Worm (Caenorhabditis elegans) whole organism, L4 larva: ENCODE data around the gene cni-1.
A peak's percentile ranks its signal among the peaks of the same experiment; 100 is the strongest.
"Not testable (repeated sequence)": the region's sequence is repeated elsewhere in the genome, so short reads cannot be mapped to it uniquely, and the experiment has no call there.

Experiments
- D1046.2 ChIP-seq: fragments of 200-800 bp; sonication (Bioruptor generic); IDR thresholded peaks from 2 replicates; pipeline ENCODE4 v1.3.6; 2022; ENCODE audit warnings: missing genetic modification characterization, missing compliant biosample characterization
- F44E2.7 ChIP-seq: fragments of 200-800 bp; sonication (Bioruptor generic); IDR thresholded peaks from 2 replicates; pipeline ENCODE4 v2.1.2; 2022; ENCODE audit warnings: missing genetic modification characterization, missing compliant biosample characterization
- F49E8.2 ChIP-seq: sonication (generic microtip); optimal IDR thresholded peaks from 2 replicates; lab custom pipeline; 2016; ENCODE audit warnings: missing compliant biosample characterization, mild to moderate bottlenecking, missing genetic modification characterization, borderline replicate concordance
- Y48G9A.11 ChIP-seq: fragments of 200-800 bp; sonication (Bioruptor generic); IDR thresholded peaks from 2 replicates; pipeline ENCODE4 v1.3.6; 2022; ENCODE audit warnings: missing genetic modification reagents, missing genetic modification characterization, missing compliant biosample characterization
- Y5F2A.4 ChIP-seq: fragments of 200-800 bp; sonication (Bioruptor generic); optimal IDR thresholded peaks from 2 replicates; lab custom pipeline; 2018; ENCODE audit warnings: mild to moderate bottlenecking, missing genetic modification characterization, missing compliant biosample characterization
- aha-1 ChIP-seq: fragments of 150-350 bp; peaks from one replicate; lab custom pipeline; 2014; ENCODE audit warnings: missing biosample characterization, missing genetic modification characterization
- attf-4 ChIP-seq: sonication (generic microtip); optimal IDR thresholded peaks from 3 replicates; lab custom pipeline; 2017; ENCODE audit warnings: missing biosample characterization, missing genetic modification characterization
- ceh-20 ChIP-seq: fragments of 200-800 bp; sonication (Bioruptor generic); IDR thresholded peaks from 2 replicates; pipeline ENCODE4 v1.3.6; 2022; ENCODE audit warnings: missing genetic modification reagents, missing genetic modification characterization, missing compliant biosample characterization
- ceh-44 ChIP-seq: fragments of 200-800 bp; sonication (Bioruptor generic); IDR thresholded peaks from 2 replicates; pipeline ENCODE4 v1.3.6; 2022; ENCODE audit warnings: missing genetic modification reagents, missing genetic modification characterization, missing compliant biosample characterization
- cey-2 ChIP-seq: sonication (generic microtip); optimal IDR thresholded peaks from 3 replicates; lab custom pipeline; 2017; ENCODE audit warnings: missing genetic modification characterization, mild to moderate bottlenecking, missing compliant biosample characterization, antibody characterized with exemption, borderline replicate concordance; ENCODE audit not compliant: insufficient read depth
- daf-19 ChIP-seq: fragments of 200-800 bp; sonication (Bioruptor generic); conservative IDR thresholded peaks from 2 replicates; pipeline ENCODE4 v1.3.6; 2022; ENCODE audit warnings: missing genetic modification characterization, missing compliant biosample characterization
- duxl-1 ChIP-seq: sonication (generic microtip); optimal IDR thresholded peaks from 2 replicates; lab custom pipeline; 2016; ENCODE audit warnings: mild to moderate bottlenecking, missing genetic modification characterization, moderate library complexity, missing compliant biosample characterization; ENCODE audit not compliant: poor library complexity
- fkh-10 ChIP-seq: fragments of 150-350 bp; optimal IDR thresholded peaks from 2 replicates; lab custom pipeline; 2014; ENCODE audit warnings: missing biosample characterization, missing genetic modification reagents, missing genetic modification characterization
- hlh-11 ChIP-seq: fragments of 200-800 bp; sonication (Bioruptor generic); optimal IDR thresholded peaks from 2 replicates; lab custom pipeline; 2018; ENCODE audit warnings: mild to moderate bottlenecking, missing genetic modification characterization, missing compliant biosample characterization
- lin-15B ChIP-seq: fragments of 150-350 bp; sonication (generic microtip); optimal IDR thresholded peaks from 3 replicates; lab custom pipeline; 2014; ENCODE audit warnings: missing biosample characterization, missing genetic modification characterization
- lin-29 ChIP-seq: fragments of 200-800 bp; sonication (Bioruptor generic); IDR thresholded peaks from 2 replicates; pipeline ENCODE4 v1.3.6; 2022; ENCODE audit warnings: missing genetic modification reagents, missing genetic modification characterization, missing compliant biosample characterization
- lin-38 ChIP-seq: fragments of 200-800 bp; sonication (Bioruptor generic); IDR thresholded peaks from 2 replicates; pipeline ENCODE4 v1.3.6; 2022; ENCODE audit warnings: missing genetic modification reagents, missing genetic modification characterization, missing compliant biosample characterization
- lin-39 ChIP-seq: fragments of 150-350 bp; optimal IDR thresholded peaks from 2 replicates; lab custom pipeline; 2014; ENCODE audit warnings: missing biosample characterization, missing genetic modification reagents, missing genetic modification characterization
- lsy-2 ChIP-seq, 2 experiments: fragments of 150-350 bp in 1 of 2; sonication (generic microtip) in 1 of 2; optimal IDR thresholded peaks; 2 replicates each; lab custom pipeline; 2014 to 2017; ENCODE audit warnings: missing biosample characterization in 2 of 2, missing genetic modification characterization in 2 of 2
- madf-9 ChIP-seq: fragments of 200-800 bp; sonication (Bioruptor generic); conservative IDR thresholded peaks from 2 replicates; pipeline ENCODE4 v1.3.6; 2022; ENCODE audit warnings: missing genetic modification reagents, missing genetic modification characterization, missing compliant biosample characterization
- mdl-1 ChIP-seq, 2 experiments: fragments of 150-350 bp in 1 of 2; sonication (generic microtip) in 1 of 2; optimal IDR thresholded peaks; 2 replicates each; lab custom pipeline; 2014 to 2017; ENCODE audit warnings: missing biosample characterization in 2 of 2, missing genetic modification characterization in 2 of 2
- mdt-29 ChIP-seq: fragments of 200-800 bp; sonication (Bioruptor generic); IDR thresholded peaks from 2 replicates; pipeline ENCODE4 v1.3.6; 2022; ENCODE audit warnings: missing genetic modification reagents, missing genetic modification characterization, missing compliant biosample characterization
- mes-2 ChIP-seq: sonication (generic microtip); optimal IDR thresholded peaks from 2 replicates; lab custom pipeline; 2016; ENCODE audit warnings: missing genotype, mild to moderate bottlenecking, missing genetic modification characterization, missing compliant biosample characterization; ENCODE audit not compliant: poor library complexity, severe bottlenecking
- mxl-2 ChIP-seq: fragments of 200-800 bp; sonication (Bioruptor generic); conservative IDR thresholded peaks from 2 replicates; pipeline ENCODE4 v1.3.6; 2022; ENCODE audit warnings: missing genetic modification reagents, missing genetic modification characterization, missing compliant biosample characterization
- nhr-102 ChIP-seq: sonication (generic microtip); optimal IDR thresholded peaks from 2 replicates; lab custom pipeline; 2016; ENCODE audit warnings: mild to moderate bottlenecking, missing genetic modification characterization, moderate library complexity, missing compliant biosample characterization
- nhr-28 ChIP-seq: fragments of 150-350 bp; optimal IDR thresholded peaks from 2 replicates; lab custom pipeline; 2014; ENCODE audit warnings: missing biosample characterization, missing genetic modification characterization
- php-3 ChIP-seq: fragments of 200-800 bp; sonication (Bioruptor generic); IDR thresholded peaks from 2 replicates; pipeline ENCODE4 v1.3.6; 2022; ENCODE audit warnings: missing genetic modification reagents, missing genetic modification characterization, missing compliant biosample characterization
- rbr-2 ChIP-seq: sonication (generic microtip); optimal IDR thresholded peaks from 2 replicates; lab custom pipeline; 2016; ENCODE audit warnings: missing genotype, missing genetic modification characterization, missing compliant biosample characterization
- saeg-2 ChIP-seq: fragments of 200-800 bp; sonication (Bioruptor generic); IDR thresholded peaks from 2 replicates; pipeline ENCODE4 v1.3.6; 2022; ENCODE audit warnings: missing genetic modification reagents, missing genetic modification characterization, missing compliant biosample characterization
- skn-1 ChIP-seq: fragments of 150-350 bp; optimal IDR thresholded peaks from 2 replicates; lab custom pipeline; 2014; ENCODE audit warnings: missing biosample characterization, missing genetic modification characterization
- unc-130 ChIP-seq: sonication (generic microtip); optimal IDR thresholded peaks from 2 replicates; lab custom pipeline; 2016; ENCODE audit warnings: missing genetic modification reagents, missing genetic modification characterization, missing compliant biosample characterization
- unc-39 ChIP-seq: sonication (generic microtip); optimal IDR thresholded peaks from 2 replicates; lab custom pipeline; 2017; ENCODE audit warnings: missing biosample characterization, missing genetic modification characterization
- vab-7 ChIP-seq: fragments of 200-800 bp; sonication (Bioruptor generic); IDR thresholded peaks from 2 replicates; pipeline ENCODE4 v1.3.6; 2022; ENCODE audit warnings: missing genetic modification reagents, missing genetic modification characterization, missing compliant biosample characterization
- zfp-3 ChIP-seq: fragments of 200-800 bp; sonication (Bioruptor generic); conservative IDR thresholded peaks from 2 replicates; pipeline ENCODE4 v1.3.6; 2022; ENCODE audit warnings: missing genetic modification reagents, missing genetic modification characterization, missing compliant biosample characterization
- zip-11 ChIP-seq: fragments of 200-800 bp; sonication (Bioruptor generic); IDR thresholded peaks from 2 replicates; pipeline ENCODE4 v1.3.6; 2022; ENCODE audit warnings: missing genetic modification characterization, missing compliant biosample characterization
- zip-2 ChIP-seq: fragments of 150-350 bp; optimal IDR thresholded peaks from 2 replicates; lab custom pipeline; 2014; ENCODE audit warnings: missing biosample characterization, missing genetic modification characterization

cni-1 gene

DNA sequence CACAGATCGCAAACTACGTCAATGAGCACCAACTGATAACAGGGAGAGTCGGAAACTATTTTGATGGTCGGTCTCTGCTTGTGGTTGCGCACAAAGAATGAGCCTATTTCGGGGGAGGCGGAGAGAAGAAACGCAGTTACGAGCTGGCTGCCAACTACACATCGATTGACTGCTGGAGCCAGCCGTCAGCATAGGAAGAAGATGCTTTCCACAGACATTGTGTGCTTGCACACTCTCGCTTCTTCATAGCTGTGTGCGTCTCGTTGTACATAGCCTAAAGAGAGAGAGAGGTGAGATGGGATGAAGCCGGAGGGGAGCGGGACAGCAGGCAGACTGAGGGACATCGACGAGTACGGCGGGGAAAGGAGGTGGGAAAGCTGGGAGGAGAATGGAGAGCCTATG, 49.7 kb upstream of the cni-1 start (continued):
- TF ChIP-seq mxl-2 (GFP tag; lab: Robert Waterston, UW) (0 out of 2 replicates have a peak, but pooled peaks have one; percentile 16), mes-2 (peak; percentile 52), mdt-29 (GFP tag; lab: Robert Waterston, UW) (peak; percentile 49; the same call in 1 of the 2 replicates), lin-38 (GFP tag; lab: Robert Waterston, UW) (peak; percentile 28; the same call in 1 of the 2 replicates), lin-39 (tag; lab: Kevin White, UChicago) (no peak), D1046.2 (GFP tag; lab: Robert Waterston, UW) (no peak), saeg-2 (GFP tag; lab: Robert Waterston, UW) (no peak)

DNA sequence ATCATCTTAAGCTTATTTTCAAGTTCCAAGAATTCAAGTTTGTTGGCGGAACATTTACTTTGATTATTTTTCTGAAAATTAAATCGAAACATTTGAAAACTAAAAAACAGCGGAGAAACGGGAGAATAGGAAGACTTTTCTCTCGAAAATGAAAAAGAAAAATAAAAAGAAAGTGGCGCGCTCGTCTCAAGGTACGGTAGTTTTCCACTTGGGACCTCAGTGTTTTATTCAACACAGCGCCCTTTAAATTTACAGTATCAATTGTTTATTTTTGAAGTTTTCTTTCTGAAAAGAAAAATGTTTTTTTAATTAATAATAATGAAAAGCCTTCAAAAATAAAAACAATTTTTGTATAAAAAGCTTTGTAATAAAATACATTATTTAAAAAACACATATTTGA, 48.6 kb upstream of the cni-1 start:
- TF ChIP-seq nhr-28, result no peak
- TF ChIP-seq lin-15B (tag; lab: Kevin White, UChicago), result no peak
- no peak for TF ChIP-seq vab-7 (GFP tag; lab: Robert Waterston, UW)
- no peak for TF ChIP-seq daf-19 (GFP tag; lab: Robert Waterston, UW)
- no peak for TF ChIP-seq attf-4 (tag; lab: Kevin White, UChicago)
- TF ChIP-seq unc-130 (GFP tag; lab: Kevin White, UChicago), result peak; percentile 68
- TF ChIP-seq F49E8.2, result peak; percentile 11
- TF ChIP-seq duxl-1 (tag; lab: Kevin White, UChicago), result no peak
- TF ChIP-seq ceh-44, result no peak
- no peak for TF ChIP-seq skn-1 (tag; lab: Kevin White, UChicago)

DNA sequence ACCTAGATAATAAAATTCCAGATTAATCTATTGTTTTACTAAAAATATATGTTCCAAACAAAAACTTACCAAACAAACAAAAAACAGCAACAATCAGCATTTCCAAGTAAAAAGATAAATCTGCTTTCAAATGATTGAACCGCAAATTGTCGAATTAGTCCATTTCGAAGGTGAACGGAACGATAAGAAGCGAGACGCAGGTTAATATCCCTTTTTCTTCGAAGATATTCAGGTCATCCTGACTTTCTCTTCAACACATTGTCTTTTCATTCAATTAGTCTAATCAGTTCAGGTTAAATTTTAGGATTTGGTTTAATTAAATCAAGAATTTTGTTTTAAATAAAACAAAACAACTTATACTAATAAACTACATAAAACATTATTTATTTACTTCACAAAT, 46.8 kb upstream of the cni-1 start, which contains the start of gene B0365.9:
B0365.9 (minus strand) TSS at position 186 of the 400 bp plus-strand sequence.
- no peak for TF ChIP-seq zfp-3
- TF ChIP-seq attf-4 (tag; lab: Kevin White, UChicago), result no peak
- no peak for TF ChIP-seq zip-11 (GFP tag; lab: Robert Waterston, UW)
- TF ChIP-seq ceh-20 (GFP tag; lab: Robert Waterston, UW), result no peak
- TF ChIP-seq zip-2 (tag; lab: Kevin White, UChicago), result no peak
- TF ChIP-seq unc-39 (tag; lab: Kevin White, UChicago), result no peak
- TF ChIP-seq php-3 (GFP tag; lab: Robert Waterston, UW), result no peak
- TF ChIP-seq aha-1 (tag; lab: Kevin White, UChicago), result no peak
- no peak for TF ChIP-seq lin-15B (tag; lab: Kevin White, UChicago)
- TF ChIP-seq cey-2 (tag; lab: Kevin White, UChicago), result no peak
- no peak for TF ChIP-seq fkh-10 (GFP tag; lab: Kevin White, UChicago)
- TF ChIP-seq Y48G9A.11 (GFP tag; lab: Robert Waterston, UW), result no peak
- TF ChIP-seq madf-9 (GFP tag; lab: Robert Waterston, UW), result no peak
- no peak for TF ChIP-seq F44E2.7 (GFP tag; lab: Robert Waterston, UW)
- TF ChIP-seq hlh-11, result no peak
- TF ChIP-seq nhr-102 (tag; lab: Kevin White, UChicago), result no peak
- TF ChIP-seq Y5F2A.4 (GFP tag; lab: Kevin White, UChicago), result no peak
- no peak for TF ChIP-seq lsy-2 (tag; optimal IDR thresholded peaks at IDR 0.05; lab: Kevin White, UChicago)
- no peak for TF ChIP-seq mdt-29 (GFP tag; lab: Robert Waterston, UW)

DNA sequence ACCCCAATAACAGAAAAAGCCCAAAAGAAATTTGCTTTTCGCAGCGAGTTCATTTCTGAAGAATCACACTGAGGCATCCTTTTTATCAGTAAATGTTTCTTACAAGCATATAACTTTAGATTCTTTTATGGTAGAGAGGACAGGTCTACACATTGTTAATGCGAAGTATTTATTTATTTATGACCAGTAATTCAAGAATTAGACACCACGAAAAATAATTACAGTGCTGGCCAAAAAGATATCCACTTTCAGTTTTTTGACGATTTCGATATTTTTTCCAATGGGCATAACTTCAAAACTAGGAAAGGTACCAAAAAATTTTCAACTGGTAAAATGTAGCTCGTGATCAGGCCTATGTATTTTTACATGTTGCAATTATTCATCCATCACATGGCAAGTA, 45.3 kb upstream of the cni-1 start, which contains the start of gene clec-225:
clec-225 (minus strand) TSS at position 101 of the 400 bp plus-strand sequence.
- not testable (repeated sequence) for TF ChIP-seq rbr-2 (tag; lab: Kevin White, UChicago); mdl-1 (tag; optimal IDR thresholded peaks at IDR 0.05; lab: Kevin White, UChicago); lin-29 (GFP tag; lab: Robert Waterston, UW)
